Worm (Caenorhabditis elegans): ENCODE results near the gene scl-2.

scl-2 gene

DNA sequence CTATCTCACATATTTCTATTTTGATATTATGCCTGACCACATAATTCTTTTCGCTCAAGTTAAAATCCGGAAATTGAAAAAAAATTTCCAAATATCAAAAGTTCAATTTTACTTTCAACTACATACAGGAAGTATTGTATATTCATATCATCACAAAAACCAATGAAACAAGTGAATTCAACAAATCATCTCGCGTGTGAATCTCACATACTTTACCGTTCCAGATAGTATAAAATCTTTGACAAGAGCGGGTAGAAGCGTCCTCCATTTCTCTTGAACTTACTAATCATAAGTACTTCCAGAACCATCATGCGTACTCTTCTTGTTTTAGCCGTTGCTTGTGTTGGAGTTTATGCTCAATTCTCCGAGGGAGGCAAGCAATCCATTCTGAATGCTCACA lies 13.9 kb downstream of the scl-2 start, which contains the start of gene scl-8:
TSS of gene scl-8 (plus strand) at position 301 of the 400 bp plus-strand sequence.
- TF ChIP-seq syd-9 (tag; optimal IDR thresholded peaks at IDR 0.05) (no peak), C38D4.7 (GFP tag; optimal IDR thresholded peaks at IDR 0.05) (no peak), K02D7.2 (tag; optimal IDR thresholded peaks at IDR 0.05) (no peak), ceh-9 (tag; optimal IDR thresholded peaks at IDR 0.05) (no peak), ama-1 (optimal IDR thresholded peaks at IDR 0.05) (no peak), odd-2 (tag; optimal IDR thresholded peaks at IDR 0.05) (no peak), ceh-6 (GFP tag; optimal IDR thresholded peaks at IDR 0.05) (no peak), ceh-22 (tag; optimal IDR thresholded peaks at IDR 0.05) (no peak), fkh-6 (tag; optimal IDR thresholded peaks at IDR 0.05) (no peak), ceh-31 (tag; optimal IDR thresholded peaks at IDR 0.05) (no peak), pha-2 (tag; optimal IDR thresholded peaks at IDR 0.05) (no peak), che-1 (tag; optimal IDR thresholded peaks at IDR 0.05) (no peak), ceh-34 (tag; optimal IDR thresholded peaks at IDR 0.05) (no peak), ceh-2 (tag; optimal IDR thresholded peaks at IDR 0.05) (no peak), ceh-45 (GFP tag; IDR thresholded peaks at IDR 0.05) (no peak), pag-3 (tag; optimal IDR thresholded peaks at IDR 0.05; ENCODE audit: borderline replicate concordance) (no peak), C08G9.2 (tag; optimal IDR thresholded peaks at IDR 0.05) (no peak), unc-86 (tag; optimal IDR thresholded peaks at IDR 0.05) (no peak)

ce11 chrIV:13075625-13076252 lies 18.2 kb downstream of the scl-2 start:
- TF ChIP-seq pros-1 (tag; optimal IDR thresholded peaks at IDR 0.05) (no peak), nhr-11 (tag; optimal IDR thresholded peaks at IDR 0.05) (no peak), ceh-48 (tag; optimal IDR thresholded peaks at IDR 0.05) (no peak), hlh-6 (tag; optimal IDR thresholded peaks at IDR 0.05) (no peak), pha-2 (tag; optimal IDR thresholded peaks at IDR 0.05) (no peak), unc-3 (GFP tag; conservative IDR thresholded peaks at IDR 0.05) (no peak), unc-3 (tag; optimal IDR thresholded peaks at IDR 0.05) (no peak), dmd-4 (tag; optimal IDR thresholded peaks at IDR 0.05; ENCODE audit: borderline replicate concordance) (no peak), lin-11 (tag; optimal IDR thresholded peaks at IDR 0.05) (no peak), ceh-6 (GFP tag; optimal IDR thresholded peaks at IDR 0.05) (no peak), elt-4 (tag; optimal IDR thresholded peaks at IDR 0.05) (no peak), fkh-6 (tag; optimal IDR thresholded peaks at IDR 0.05) (no peak), tbx-2 (tag; optimal IDR thresholded peaks at IDR 0.05) (no peak), unc-86 (tag; optimal IDR thresholded peaks at IDR 0.05) (no peak), unc-55 (GFP tag; optimal IDR thresholded peaks at IDR 0.05) (no peak), ets-4 (tag; optimal IDR thresholded peaks at IDR 0.05) (no peak), C38D4.7 (GFP tag; optimal IDR thresholded peaks at IDR 0.05) (no peak)

- no peak for TF ChIP-seq pha-4 (tag; optimal IDR thresholded peaks at IDR 0.05)
- TF ChIP-seq Y22D7AL.16 (tag; optimal IDR thresholded peaks at IDR 0.05) = no peak
- no peak for TF ChIP-seq C38D4.7 (GFP tag; optimal IDR thresholded peaks at IDR 0.05)
- no peak for TF ChIP-seq tbx-2 (tag; optimal IDR thresholded peaks at IDR 0.05)
- TF ChIP-seq pha-2 (tag; optimal IDR thresholded peaks at IDR 0.05) = no peak
- TF ChIP-seq odd-2 (tag; optimal IDR thresholded peaks at IDR 0.05) = no peak
Observed at ce11 chrIV:13076620-13077019, 19.1 kb downstream of the scl-2 start, which contains the start of gene C39E9.7. C39E9.7 (minus strand) TSS chrIV:13076720.

DNA sequence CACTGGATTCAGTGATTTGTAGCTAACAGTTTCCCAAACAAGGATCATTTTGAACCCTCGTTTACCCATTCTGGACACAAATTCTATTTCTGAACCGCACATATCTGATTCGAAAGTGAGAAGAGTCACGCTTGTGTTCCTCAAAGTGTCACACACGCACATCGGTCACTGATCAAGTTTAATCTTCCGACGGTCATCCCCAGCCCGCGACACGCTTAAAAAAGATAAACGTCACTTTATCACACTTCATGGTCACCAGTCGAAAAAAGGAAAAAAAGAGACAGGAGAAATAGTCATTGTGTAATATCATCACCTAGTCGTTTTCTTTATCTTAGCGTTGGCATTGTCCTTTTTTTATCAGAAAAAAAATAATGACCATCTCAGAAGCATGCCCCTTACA lies 20.2 kb downstream of the scl-2 start:
- no peak for TF ChIP-seq ceh-2 (tag; optimal IDR thresholded peaks at IDR 0.05)
- TF ChIP-seq nhr-11 (tag; optimal IDR thresholded peaks at IDR 0.05) = no peak
- TF ChIP-seq rnt-1 (tag; optimal IDR thresholded peaks at IDR 0.05) = no peak
- TF ChIP-seq unc-42 (tag; optimal IDR thresholded peaks at IDR 0.05) = no peak
- TF ChIP-seq ceh-48 (tag; optimal IDR thresholded peaks at IDR 0.05) = no peak
- no peak for TF ChIP-seq pros-1 (tag; optimal IDR thresholded peaks at IDR 0.05)

ce11 chrIV:13078342-13078741 lies 20.8 kb downstream of the scl-2 start:
- TF ChIP-seq ceh-48 (tag; optimal IDR thresholded peaks at IDR 0.05) (no peak), ceh-9 (tag; optimal IDR thresholded peaks at IDR 0.05) (no peak)

All from whole organism, late embryonic.